Fruit fly (Drosophila melanogaster) whole organism, embryonic: ENCODE results near the gene aru.

Experiments used
- Abd-B ChIP-seq: fragments of 200-800 bp; sonication (Bioruptor generic); optimal IDR thresholded peaks from 2 replicates; lab custom pipeline; 2018; ENCODE audit warnings: missing biosample characterization, mild to moderate bottlenecking, missing genetic modification characterization, moderate library complexity
- Atf-2 ChIP-seq: fragments of 200-800 bp; sonication (Bioruptor generic); optimal IDR thresholded peaks from 2 replicates; lab custom pipeline; 2016; ENCODE audit warnings: missing biosample characterization, missing genetic modification characterization
- Awh ChIP-seq: fragments of 200-800 bp; sonication (Bioruptor generic); IDR thresholded peaks from 2 replicates; pipeline ENCODE4, ENCODE4 v1.3.6; 2022; ENCODE audit warnings: missing biosample characterization, missing genetic modification characterization
- CG10654 ChIP-seq: fragments of 200-800 bp; sonication (Bioruptor generic); optimal IDR thresholded peaks from 2 replicates; lab custom pipeline; 2016; ENCODE audit warnings: missing biosample characterization, missing genetic modification characterization
- CG13123 ChIP-seq: fragments of 200-800 bp; sonication (Bioruptor generic); optimal IDR thresholded peaks from 2 replicates; lab custom pipeline; 2016; ENCODE audit warnings: missing biosample characterization, missing genetic modification characterization
- CG17361 ChIP-seq: fragments of 200-800 bp; sonication (Bioruptor generic); IDR thresholded peaks from 3 replicates; pipeline ENCODE4 v1.3.6; 2022; ENCODE audit warnings: missing biosample characterization, missing genetic modification characterization
- CG30020 ChIP-seq: fragments of 200-800 bp; optimal IDR thresholded peaks from 2 replicates; lab custom pipeline; 2019; ENCODE audit warnings: missing biosample characterization, mild to moderate bottlenecking, missing genetic modification characterization, moderate library complexity
- CG33557 ChIP-seq: fragments of 200-800 bp; sonication (Bioruptor generic); optimal IDR thresholded peaks from 2 replicates; lab custom pipeline; 2019; ENCODE audit warnings: missing biosample characterization, mild to moderate bottlenecking, missing genetic modification characterization, moderate library complexity
- CG34224 ChIP-seq: fragments of 200-800 bp; sonication (Bioruptor generic); IDR thresholded peaks from 3 replicates; pipeline ENCODE4 v1.3.6; 2022; ENCODE audit warnings: missing biosample characterization, missing genetic modification characterization; ENCODE audit not compliant: partially characterized antibody
- CG34422 ChIP-seq: fragments of 200-800 bp; sonication (Bioruptor generic); IDR thresholded peaks from 3 replicates; pipeline ENCODE4 v1.3.6; 2022; ENCODE audit warnings: missing biosample characterization, missing genetic modification characterization
- CG3995 ChIP-seq: fragments of 200-800 bp; sonication (Bioruptor generic); optimal IDR thresholded peaks from 3 replicates; lab custom pipeline; 2016; ENCODE audit warnings: missing biosample characterization, missing genetic modification characterization
- CG4360 ChIP-seq: fragments of 200-800 bp; sonication (Bioruptor generic); IDR thresholded peaks from 2 replicates; pipeline ENCODE4 v1.3.6; 2022; ENCODE audit warnings: missing biosample characterization, missing genetic modification characterization
- CG4424 ChIP-seq: fragments of 200-800 bp; sonication (Bioruptor generic); optimal IDR thresholded peaks from 3 replicates; lab custom pipeline; 2016; ENCODE audit warnings: missing biosample characterization, missing genetic modification characterization
- CG6765 ChIP-seq: fragments of 200-800 bp; sonication (Bioruptor generic); optimal IDR thresholded peaks from 3 replicates; lab custom pipeline; 2017; ENCODE audit warnings: missing biosample characterization, mild to moderate bottlenecking, missing genetic modification characterization
- CG6791 ChIP-seq: fragments of 200-800 bp; sonication (Bioruptor generic); IDR thresholded peaks from 3 replicates; pipeline ENCODE4 v1.3.6; 2022; ENCODE audit warnings: missing biosample characterization, missing genetic modification characterization; ENCODE audit not compliant: partially characterized antibody
- CG8281 ChIP-seq: fragments of 200-800 bp; sonication (Bioruptor generic); optimal IDR thresholded peaks from 2 replicates; lab custom pipeline; 2018; ENCODE audit warnings: missing biosample characterization, mild to moderate bottlenecking, missing genetic modification characterization, moderate library complexity
- D ChIP-seq, 2 experiments: fragments of 200-800 bp in 1 of 2; fragments of >200 bp in 1 of 2; sonication (Bioruptor generic) in 1 of 2; optimal IDR thresholded peaks; 2 replicates in 1 of 2; 3 replicates in 1 of 2; lab custom pipeline; 2017; ENCODE audit warnings: mild to moderate bottlenecking in 1 of 2, missing biosample characterization in 1 of 2, missing genetic modification characterization in 1 of 2, missing genetic modification reagents in 1 of 2
- Dfd ChIP-seq, 2 experiments: fragments of >200 bp; optimal IDR thresholded peaks; 2 replicates each; lab custom pipeline; 2017; ENCODE audit warnings: missing biosample characterization in 2 of 2, missing genetic modification characterization in 2 of 2
- Dip2 ChIP-seq: fragments of 200-800 bp; sonication (Bioruptor generic); IDR thresholded peaks from 2 replicates; pipeline ENCODE4 v1.3.6; 2022; ENCODE audit warnings: missing biosample characterization, missing genetic modification characterization
- Doc2 ChIP-seq: fragments of 200-800 bp; sonication (Bioruptor generic); IDR thresholded peaks from 2 replicates; pipeline ENCODE4 v1.3.6; 2022; ENCODE audit warnings: missing biosample characterization, missing genetic modification characterization
- Drgx ChIP-seq: fragments of 200-800 bp; sonication (Bioruptor generic); IDR thresholded peaks from 2 replicates; pipeline ENCODE4 v1.3.6; 2022; ENCODE audit warnings: missing biosample characterization, missing genetic modification characterization
- Ets65A ChIP-seq: fragments of 200-800 bp; sonication (Bioruptor generic); peaks from one replicate; lab custom pipeline; 2016; ENCODE audit warnings: missing biosample characterization, missing genetic modification characterization
- Ets97D ChIP-seq: fragments of 200-800 bp; sonication (Bioruptor generic); optimal IDR thresholded peaks from 3 replicates; lab custom pipeline; 2016; ENCODE audit warnings: missing biosample characterization, missing genetic modification characterization
- Mrtf ChIP-seq: fragments of 200-800 bp; sonication (Bioruptor generic); IDR thresholded peaks from 3 replicates; pipeline ENCODE4 v1.3.6; 2022; ENCODE audit warnings: missing biosample characterization, missing genetic modification characterization
- Rfx ChIP-seq: fragments of 200-800 bp; sonication (Bioruptor generic); IDR thresholded peaks from 2 replicates; pipeline ENCODE4 v1.3.6; 2022; ENCODE audit warnings: missing biosample characterization, missing genetic modification characterization
- Six4 ChIP-seq: fragments of 200-800 bp; sonication (Bioruptor generic); optimal IDR thresholded peaks from 2 replicates; lab custom pipeline; 2016; ENCODE audit warnings: missing biosample characterization, missing genetic modification characterization
- bcd ChIP-seq: fragments of 200-800 bp; sonication (Bioruptor generic); optimal IDR thresholded peaks from 2 replicates; lab custom pipeline; 2017; ENCODE audit warnings: missing biosample characterization, mild to moderate bottlenecking, missing genetic modification characterization
- cato ChIP-seq: fragments of 200-800 bp; sonication (Bioruptor generic); optimal IDR thresholded peaks from 2 replicates; lab custom pipeline; 2016; ENCODE audit warnings: missing biosample characterization, missing genetic modification characterization, borderline replicate concordance
- cg ChIP-seq: fragments of 200-800 bp; sonication (Bioruptor generic); optimal IDR thresholded peaks from 3 replicates; lab custom pipeline; 2019; ENCODE audit warnings: missing biosample characterization, mild to moderate bottlenecking, missing genetic modification characterization, moderate library complexity
- disco-r ChIP-seq: fragments of 200-800 bp; sonication (Bioruptor generic); optimal IDR thresholded peaks from 2 replicates; lab custom pipeline; 2016; ENCODE audit warnings: missing biosample characterization, missing genetic modification characterization
- ftz-f1 ChIP-seq: fragments of 200-800 bp; sonication (Bioruptor generic); optimal IDR thresholded peaks from 2 replicates; lab custom pipeline; 2016; ENCODE audit warnings: missing biosample characterization, missing genetic modification characterization
- gro ChIP-seq: fragments of 200-800 bp; sonication (Bioruptor generic); optimal IDR thresholded peaks from 2 replicates; lab custom pipeline; 2016; ENCODE audit warnings: missing biosample characterization, missing genetic modification characterization
- gt ChIP-seq: fragments of 200-800 bp; sonication (Bioruptor generic); IDR thresholded peaks from 2 replicates; pipeline ENCODE4 v1.3.6; 2022; ENCODE audit warnings: missing biosample characterization, missing genetic modification characterization
- hb ChIP-seq: fragments of 200-800 bp; sonication (Bioruptor generic); IDR thresholded peaks from 3 replicates; pipeline ENCODE4 v1.3.6; 2022; ENCODE audit warnings: missing biosample characterization, missing genetic modification characterization; ENCODE audit not compliant: partially characterized antibody
- ind ChIP-seq: fragments of 200-800 bp; sonication (Bioruptor generic); optimal IDR thresholded peaks from 3 replicates; lab custom pipeline; 2016; ENCODE audit warnings: missing biosample characterization, missing genetic modification characterization
- kah ChIP-seq: fragments of 200-800 bp; sonication (Bioruptor generic); optimal IDR thresholded peaks from 2 replicates; lab custom pipeline; 2018; ENCODE audit warnings: missing biosample characterization, mild to moderate bottlenecking, missing genetic modification characterization
- kni ChIP-seq: fragments of 200-800 bp; sonication (Bioruptor generic); optimal IDR thresholded peaks from 3 replicates; lab custom pipeline; 2017; ENCODE audit warnings: mild to moderate bottlenecking, missing biosample characterization, missing genetic modification reagents, missing genetic modification characterization
- luna ChIP-seq: fragments of 200-800 bp; sonication (Bioruptor generic); optimal IDR thresholded peaks from 2 replicates; lab custom pipeline; 2016; ENCODE audit warnings: missing biosample characterization, missing genetic modification characterization
- mld ChIP-seq: fragments of 200-800 bp; sonication (Bioruptor generic); IDR thresholded peaks from 3 replicates; pipeline ENCODE4 v1.3.6; 2022; ENCODE audit warnings: missing biosample characterization, missing genetic modification characterization; ENCODE audit not compliant: partially characterized antibody
- nerfin-1 ChIP-seq: fragments of 200-800 bp; sonication (Bioruptor generic); optimal IDR thresholded peaks from 3 replicates; lab custom pipeline; 2019; ENCODE audit warnings: missing biosample characterization, mild to moderate bottlenecking, missing genetic modification characterization, moderate library complexity
- nom ChIP-seq: fragments of 200-800 bp; sonication (Bioruptor generic); optimal IDR thresholded peaks from 2 replicates; lab custom pipeline; 2017; ENCODE audit warnings: missing biosample characterization, missing genetic modification characterization, mild to moderate bottlenecking, moderate library complexity, missing genetic modification reagents
- pan ChIP-seq, 4 experiments: fragments of >200 bp in 3 of 4; fragments of 200-800 bp in 1 of 4; sonication (Bioruptor generic) in 1 of 4; optimal IDR thresholded peaks in 3 of 4; IDR thresholded peaks in 1 of 4; 2 replicates each; pipeline versions ENCODE4 v1.3.6 to Lab custom; 2017 to 2022; ENCODE audit warnings: missing biosample characterization in 2 of 4, missing genetic modification characterization in 2 of 4, mixed read lengths in 1 of 4
- salm ChIP-seq: fragments of 200-800 bp; sonication (Bioruptor generic); optimal IDR thresholded peaks from 2 replicates; lab custom pipeline; 2018; ENCODE audit warnings: missing biosample characterization, mild to moderate bottlenecking, missing genetic modification characterization
- sc ChIP-seq, 3 experiments: fragments of >200 bp in 2 of 3; fragments of 200-800 bp in 1 of 3; sonication (Bioruptor generic) in 1 of 3; optimal IDR thresholded peaks; 2 replicates in 2 of 3; 3 replicates in 1 of 3; lab custom pipeline; 2017; ENCODE audit warnings: mild to moderate bottlenecking in 1 of 3, missing biosample characterization in 1 of 3, missing genetic modification characterization in 1 of 3, missing genetic modification reagents in 1 of 3
- so ChIP-seq: fragments of 200-800 bp; sonication (Bioruptor generic); IDR thresholded peaks from 3 replicates; pipeline ENCODE4 v1.3.6; 2022; ENCODE audit warnings: missing biosample characterization, missing genetic modification characterization
- tll ChIP-seq, 2 experiments: fragments of 200-800 bp in 1 of 2; fragments of >200 bp in 1 of 2; sonication (Bioruptor generic) in 1 of 2; optimal IDR thresholded peaks; 2 replicates each; lab custom pipeline; 2017 to 2019; ENCODE audit warnings: missing biosample characterization in 2 of 2, missing genetic modification characterization in 2 of 2, mild to moderate bottlenecking in 1 of 2, moderate library complexity in 1 of 2
- unpg ChIP-seq: fragments of 200-800 bp; sonication (Bioruptor generic); optimal IDR thresholded peaks from 3 replicates; lab custom pipeline; 2018; ENCODE audit warnings: missing biosample characterization, mild to moderate bottlenecking, missing genetic modification characterization, moderate library complexity
- wor ChIP-seq: fragments of 200-800 bp; sonication (Bioruptor generic); IDR thresholded peaks from 2 replicates; pipeline ENCODE4 v1.3.6; 2022; ENCODE audit warnings: missing biosample characterization, missing genetic modification characterization
- zen2 ChIP-seq: fragments of 200-800 bp; sonication (Bioruptor generic); IDR thresholded peaks from 3 replicates; pipeline ENCODE4 v1.3.6; 2022; ENCODE audit warnings: missing biosample characterization, missing genetic modification characterization; ENCODE audit not compliant: partially characterized antibody
- zfh1 ChIP-seq: fragments of 200-800 bp; sonication (Bioruptor generic); IDR thresholded peaks from 3 replicates; pipeline ENCODE4 v1.3.6; 2022; ENCODE audit warnings: missing biosample characterization, missing genetic modification characterization

The aru gene

dm6 chr2L:841708-842107 lies 26.4 kb downstream of the aru start (continued):
- TF ChIP-seq CG34422 (GFP tag; lab: Robert Waterston, UW) (peak; percentile 68; the same call in 1 of the 3 replicates), sc (optimal IDR thresholded peaks at IDR 0.05; lab: Kevin White, UChicago) (no peak), sc (GFP tag; optimal IDR thresholded peaks at IDR 0.05; lab: Kevin White, UChicago) (no peak), Dip2 (no peak), Ets97D (GFP tag; lab: Kevin White, UChicago) (peak; percentile 14), kah (GFP tag; lab: Kevin White, UChicago) (peak; percentile 11), Dfd (GFP tag; optimal IDR thresholded peaks at IDR 0.05; lab: Kevin White, UChicago) (no peak), CG6791 (GFP tag; lab: Robert Waterston, UW) (no peak), CG4424 (GFP tag; lab: Kevin White, UChicago) (peak; percentile 69), D (optimal IDR thresholded peaks at IDR 0.05; lab: Kevin White, UChicago) (no peak), D (GFP tag; optimal IDR thresholded peaks at IDR 0.05; lab: Kevin White, UChicago) (peak; percentile 6), cato (no peak), mld (no peak), CG17361 (GFP tag; lab: Robert Waterston, UW) (peak; percentile 59; the same call in 2 of the 3 replicates), unpg (GFP tag; lab: Kevin White, UChicago) (peak; percentile 69), Ets65A (GFP tag; lab: Kevin White, UChicago) (peak; percentile 93), disco-r (GFP tag; lab: Kevin White, UChicago) (peak; percentile 43), CG10654 (GFP tag; lab: Kevin White, UChicago) (peak; percentile 43), so (GFP tag; lab: Robert Waterston, UW) (peak; percentile 78), CG33557 (GFP tag; lab: Kevin White, UChicago) (no peak), bcd (GFP tag; lab: Kevin White, UChicago) (peak; percentile 75), Doc2 (GFP tag; lab: Robert Waterston, UW) (0 out of 2 replicates have a peak, but pooled peaks have one; percentile 38), CG30020 (tag; lab: Kevin White, UChicago) (no peak), gro (peak; percentile 87), luna (GFP tag; lab: Kevin White, UChicago) (no peak), CG8281 (peak; percentile 32), ftz-f1 (GFP tag; lab: Kevin White, UChicago) (peak; percentile 38), zen2 (GFP tag; lab: Robert Waterston, UW) (no peak), Atf-2 (GFP tag; lab: Kevin White, UChicago) (peak; percentile 66), CG4360 (GFP tag; lab: Robert Waterston, UW) (no peak), wor (GFP tag; lab: Robert Waterston, UW) (peak; percentile 48), gt (GFP tag; lab: Robert Waterston, UW) (peak; percentile 77), CG13123 (GFP tag; lab: Kevin White, UChicago) (no peak), Awh (GFP tag; lab: Robert Waterston, UW) (peak; percentile 68), nerfin-1 (tag; lab: Kevin White, UChicago) (no peak), Six4 (GFP tag; lab: Kevin White, UChicago) (peak; percentile 13), CG3995 (GFP tag; lab: Kevin White, UChicago) (peak; percentile 23), Rfx (GFP tag; lab: Robert Waterston, UW) (peak; percentile 94), salm (tag; lab: Kevin White, UChicago) (no peak), Abd-B (GFP tag; lab: Kevin White, UChicago) (peak; percentile 51), ind (GFP tag; lab: Kevin White, UChicago) (peak; percentile 70)

- no peak for TF ChIP-seq tll (GFP tag; optimal IDR thresholded peaks at IDR 0.05; lab: Kevin White, UChicago)
- peak; percentile 38 for TF ChIP-seq nom (GFP tag; lab: Kevin White, UChicago)
- no peak for TF ChIP-seq pan (optimal IDR thresholded peaks at IDR 0.05; lab: Kevin White, UChicago)
- TF ChIP-seq pan (GFP tag; optimal IDR thresholded peaks at IDR 0.05 in 1 of 2, IDR thresholded peaks at IDR 0.05 in 1 of 2): peak in 1 of 2 experiments; percentile 27
- no peak for TF ChIP-seq Mrtf
- 0 out of 3 replicates have a peak, but pooled peaks have one; percentile 19 for TF ChIP-seq CG34224 (GFP tag; lab: Robert Waterston, UW)
- TF ChIP-seq kni (GFP tag; lab: Kevin White, UChicago): no peak
- TF ChIP-seq zfh1: no peak
- 0 out of 2 replicates have a peak, but pooled peaks have one; percentile 33 for TF ChIP-seq Drgx
- peak; percentile 2 for TF ChIP-seq CG6765 (GFP tag; lab: Kevin White, UChicago)
- TF ChIP-seq hb (GFP tag; lab: Robert Waterston, UW): no peak
- TF ChIP-seq cg (GFP tag; lab: Kevin White, UChicago): peak; percentile 3
These were observed 27.4 kb downstream of the aru start for dm6 chr2L:840716-841115.
